Worm (Caenorhabditis elegans) whole organism, L1 larva: ENCODE results near the gene C06G1.1.

Experiments used
- C04F5.9 ChIP-seq: sonication (generic microtip); optimal IDR thresholded peaks from 2 replicates; lab custom pipeline; 2016; ENCODE audit warnings: missing genetic modification characterization, missing compliant biosample characterization
- C16A3.4 ChIP-seq: fragments of 150-350 bp; optimal IDR thresholded peaks from 2 replicates; lab custom pipeline; 2014; ENCODE audit warnings: missing biosample characterization, missing genetic modification characterization
- F16B12.6 ChIP-seq: fragments of 150-350 bp; optimal IDR thresholded peaks from 2 replicates; lab custom pipeline; 2014; ENCODE audit warnings: missing biosample characterization, missing genetic modification characterization
- alr-1 ChIP-seq: fragments of 200-800 bp; sonication (Bioruptor generic); optimal IDR thresholded peaks from 2 replicates; lab custom pipeline; 2018; ENCODE audit warnings: borderline replicate concordance, mild to moderate bottlenecking, missing genetic modification characterization, missing compliant biosample characterization
- blmp-1 ChIP-seq: fragments of 150-350 bp; optimal IDR thresholded peaks from 2 replicates; lab custom pipeline; 2014; ENCODE audit warnings: missing biosample characterization, missing genetic modification characterization
- ceh-82 ChIP-seq, 3 experiments: fragments of 150-350 bp in 1 of 3; sonication (generic microtip) in 2 of 3; optimal IDR thresholded peaks; 2 replicates each; lab custom pipeline; 2014 to 2017; ENCODE audit warnings: missing biosample characterization in 3 of 3, missing genetic modification characterization in 3 of 3
- dpl-1 ChIP-seq, 3 experiments: fragments of 150-350 bp in 2 of 3; sonication (generic microtip) in 1 of 3; optimal IDR thresholded peaks; 2 replicates each; lab custom pipeline; 2014 to 2017; ENCODE audit warnings: missing biosample characterization in 3 of 3, missing genetic modification characterization in 3 of 3, missing genetic modification reagents in 3 of 3
- dsc-1 ChIP-seq: sonication (generic microtip); optimal IDR thresholded peaks from 2 replicates; lab custom pipeline; 2016; ENCODE audit warnings: mild to moderate bottlenecking, missing genetic modification characterization, missing compliant biosample characterization
- efl-1 ChIP-seq, 4 experiments: fragments of 150-350 bp; optimal IDR thresholded peaks in 3 of 4; peaks in 1 of 4; 1 replicate in 1 of 4; 2 replicates in 3 of 4; lab custom pipeline; 2014; ENCODE audit warnings: missing biosample characterization in 2 of 4, missing genetic modification characterization in 2 of 4, missing genetic modification reagents in 2 of 4
- egl-13 ChIP-seq: sonication (generic microtip); optimal IDR thresholded peaks from 2 replicates; lab custom pipeline; 2016; ENCODE audit warnings: missing genotype, missing genetic modification reagents, missing genetic modification characterization, missing compliant biosample characterization
- elt-2 ChIP-seq: sonication (generic microtip); optimal IDR thresholded peaks from 2 replicates; lab custom pipeline; 2016; ENCODE audit warnings: missing genetic modification characterization, mild to moderate bottlenecking, inconsistent platforms, missing compliant biosample characterization, missing genetic modification reagents
- fkh-10 ChIP-seq: sonication (generic microtip); optimal IDR thresholded peaks from 2 replicates; lab custom pipeline; 2017; ENCODE audit warnings: missing biosample characterization, missing genetic modification reagents, missing genetic modification characterization
- fos-1 ChIP-seq: fragments of 150-350 bp; optimal IDR thresholded peaks from 2 replicates; lab custom pipeline; 2014; ENCODE audit warnings: missing biosample characterization, missing genetic modification characterization
- grh-1 ChIP-seq: fragments of 200-800 bp; sonication (Bioruptor generic); IDR thresholded peaks from 2 replicates; pipeline ENCODE4 v1.3.6; 2022; ENCODE audit warnings: missing genetic modification reagents, missing genetic modification characterization, missing compliant biosample characterization
- hlh-17 ChIP-seq: fragments of 200-800 bp; sonication (Bioruptor generic); optimal IDR thresholded peaks from 2 replicates; lab custom pipeline; 2018; ENCODE audit warnings: missing genetic modification characterization, mild to moderate bottlenecking, missing compliant biosample characterization, moderate library complexity, borderline replicate concordance
- hlh-4 ChIP-seq: sonication (generic microtip); optimal IDR thresholded peaks from 2 replicates; lab custom pipeline; 2016; ENCODE audit warnings: mild to moderate bottlenecking, missing genetic modification characterization, missing compliant biosample characterization
- lin-13 ChIP-seq: fragments of 150-350 bp; optimal IDR thresholded peaks from 2 replicates; lab custom pipeline; 2014; ENCODE audit warnings: missing biosample characterization, missing genetic modification reagents, missing genetic modification characterization
- lin-14 ChIP-seq: fragments of 200-800 bp; sonication (Bioruptor generic); optimal IDR thresholded peaks from 2 replicates; lab custom pipeline; 2018; ENCODE audit warnings: mild to moderate bottlenecking, missing genetic modification characterization, moderate library complexity, missing compliant biosample characterization
- lin-35 ChIP-seq, 2 experiments: fragments of 150-350 bp; optimal IDR thresholded peaks; 2 replicates each; lab custom pipeline; 2014; ENCODE audit warnings: missing biosample characterization in 2 of 2, missing genetic modification characterization in 2 of 2, missing genetic modification reagents in 2 of 2
- lir-3 ChIP-seq: sonication (generic microtip); optimal IDR thresholded peaks from 2 replicates; lab custom pipeline; 2016; ENCODE audit warnings: mild to moderate bottlenecking, missing genetic modification characterization, moderate library complexity, missing compliant biosample characterization; ENCODE audit not compliant: poor library complexity
- lsy-2 ChIP-seq, 2 experiments: fragments of 150-350 bp; optimal IDR thresholded peaks; 2 replicates each; lab custom pipeline; 2014; ENCODE audit warnings: missing biosample characterization in 2 of 2, missing genetic modification characterization in 2 of 2
- mdl-1 ChIP-seq, 2 experiments: fragments of 150-350 bp; optimal IDR thresholded peaks; 2 replicates each; lab custom pipeline; 2014 to 2017; ENCODE audit warnings: missing biosample characterization in 2 of 2, missing genetic modification characterization in 2 of 2, inconsistent platforms in 1 of 2
- mep-1 ChIP-seq: fragments of 150-350 bp; optimal IDR thresholded peaks from 2 replicates; lab custom pipeline; 2014; ENCODE audit warnings: missing biosample characterization, missing genetic modification characterization
- nhr-19 ChIP-seq: fragments of 200-800 bp; sonication (Bioruptor generic); conservative IDR thresholded peaks from 2 replicates; pipeline ENCODE4 v1.3.6; 2022; ENCODE audit warnings: missing genetic modification characterization, missing compliant biosample characterization
- nhr-20 ChIP-seq: sonication (generic microtip); optimal IDR thresholded peaks from 2 replicates; lab custom pipeline; 2016; ENCODE audit warnings: mild to moderate bottlenecking, missing genetic modification characterization, missing compliant biosample characterization
- nhr-47 ChIP-seq: sonication (generic microtip); optimal IDR thresholded peaks from 2 replicates; lab custom pipeline; 2016; ENCODE audit warnings: mild to moderate bottlenecking, missing genetic modification characterization, moderate library complexity, missing compliant biosample characterization
- nhr-71 ChIP-seq: sonication (generic microtip); optimal IDR thresholded peaks from 2 replicates; lab custom pipeline; 2016; ENCODE audit warnings: mild to moderate bottlenecking, missing genetic modification characterization, moderate library complexity, missing compliant biosample characterization
- nhr-77 ChIP-seq: fragments of 150-350 bp; optimal IDR thresholded peaks from 2 replicates; lab custom pipeline; 2014; ENCODE audit warnings: missing biosample characterization, missing genetic modification characterization
- nhr-85 ChIP-seq: sonication (generic microtip); peaks from one replicate; lab custom pipeline; 2016; ENCODE audit warnings: missing genetic modification characterization, inconsistent platforms, missing compliant biosample characterization
- nhr-90 ChIP-seq: sonication (generic microtip); optimal IDR thresholded peaks from 2 replicates; lab custom pipeline; 2016; ENCODE audit warnings: mild to moderate bottlenecking, missing genetic modification characterization, missing compliant biosample characterization; ENCODE audit not compliant: poor library complexity
- rnt-1 ChIP-seq: sonication (generic microtip); optimal IDR thresholded peaks from 2 replicates; lab custom pipeline; 2016; ENCODE audit warnings: mild to moderate bottlenecking, missing genetic modification characterization, moderate library complexity, missing compliant biosample characterization
- snu-23 ChIP-seq: sonication (generic microtip); optimal IDR thresholded peaks from 2 replicates; lab custom pipeline; 2016; ENCODE audit warnings: missing genetic modification characterization, missing compliant biosample characterization
- sptf-1 ChIP-seq: fragments of 150-350 bp; optimal IDR thresholded peaks from 2 replicates; lab custom pipeline; 2014; ENCODE audit warnings: missing biosample characterization, missing genetic modification characterization
- sup-37 ChIP-seq: fragments of 200-800 bp; sonication (Bioruptor generic); optimal IDR thresholded peaks from 2 replicates; lab custom pipeline; 2018; ENCODE audit warnings: mild to moderate bottlenecking, missing genetic modification characterization, missing compliant biosample characterization
- swsn-7 ChIP-seq: sonication (generic microtip); optimal IDR thresholded peaks from 2 replicates; lab custom pipeline; 2016; ENCODE audit warnings: missing genetic modification characterization, missing compliant biosample characterization
- tbx-2 ChIP-seq: sonication (generic microtip); optimal IDR thresholded peaks from 2 replicates; lab custom pipeline; 2016; ENCODE audit warnings: missing genetic modification characterization, missing compliant biosample characterization
- unc-130 ChIP-seq: fragments of 150-350 bp; optimal IDR thresholded peaks from 2 replicates; lab custom pipeline; 2017; ENCODE audit warnings: missing biosample characterization, missing genetic modification characterization, inconsistent platforms
- vab-15 ChIP-seq: sonication (generic microtip); optimal IDR thresholded peaks from 2 replicates; lab custom pipeline; 2017; ENCODE audit warnings: missing genotype, mild to moderate bottlenecking, missing genetic modification characterization, missing compliant biosample characterization
- xbp-1 ChIP-seq: sonication (generic microtip); optimal IDR thresholded peaks from 2 replicates; lab custom pipeline; 2016; ENCODE audit warnings: missing genetic modification characterization, missing compliant biosample characterization
- zag-1 ChIP-seq: fragments of 150-350 bp; optimal IDR thresholded peaks from 2 replicates; lab custom pipeline; 2014; ENCODE audit warnings: missing biosample characterization, missing genetic modification characterization
- zip-4 ChIP-seq: fragments of 200-800 bp; sonication (Bioruptor generic); optimal IDR thresholded peaks from 2 replicates; lab custom pipeline; 2018; ENCODE audit warnings: mild to moderate bottlenecking, missing genetic modification characterization, moderate library complexity, missing compliant biosample characterization
- ztf-11 ChIP-seq, 2 experiments: sonication (generic microtip); optimal IDR thresholded peaks; 2 replicates each; lab custom pipeline; 2016 to 2017; ENCODE audit warnings: missing genetic modification characterization in 2 of 2, missing biosample characterization in 1 of 2, missing compliant biosample characterization in 1 of 2

The C06G1.1 gene

ce11 chrX:16604096-16604495, 29.1 kb upstream of the C06G1.1 start:
- peak; percentile 1 for TF ChIP-seq fkh-10
- no peak for TF ChIP-seq C16A3.4 (tag; lab: Kevin White, UChicago)
- TF ChIP-seq sptf-1 (tag; lab: Kevin White, UChicago): no peak
- TF ChIP-seq hlh-4 (tag; lab: Kevin White, UChicago): no peak

ce11 chrX:16604566-16604965, 28.6 kb upstream of the C06G1.1 start:
- TF ChIP-seq xbp-1 (peak; percentile 26), nhr-77 (tag; lab: Kevin White, UChicago) (peak; percentile 19), snu-23 (peak; percentile 75), swsn-7 (peak; percentile 62), blmp-1 (peak; percentile 15), hlh-17 (no peak), nhr-47 (tag; lab: Kevin White, UChicago) (peak; percentile 68), dpl-1 (GFP tag; optimal IDR thresholded peaks at IDR 0.05; lab: Kevin White, UChicago) (peak in 1 of 3 experiments; percentile 13), vab-15 (no peak), grh-1 (peak; percentile 33; the same call in 1 of the 2 replicates), zip-4 (GFP tag; lab: Kevin White, UChicago) (peak; percentile 21), mep-1 (peak; percentile 72), tbx-2 (tag; lab: Kevin White, UChicago) (peak; percentile 22), unc-130 (tag; lab: Kevin White, UChicago) (no peak), ztf-11 (tag; optimal IDR thresholded peaks at IDR 0.05; lab: Kevin White, UChicago) (no peak), lin-35 (GFP tag; optimal IDR thresholded peaks at IDR 0.05; lab: Kevin White, UChicago) (peak in 1 of 2 experiments; percentile 52), lin-13 (GFP tag; lab: Kevin White, UChicago) (peak; percentile 14), mdl-1 (tag; optimal IDR thresholded peaks at IDR 0.05; lab: Kevin White, UChicago) (peak in 1 of 2 experiments; percentile 63), egl-13 (tag; lab: Kevin White, UChicago) (peak; percentile 43), fos-1 (no peak), nhr-19 (GFP tag; lab: Robert Waterston, UW) (peak; percentile 60), lir-3 (tag; lab: Kevin White, UChicago) (peak; percentile 51), efl-1 (optimal IDR thresholded peaks at IDR 0.05; lab: Kevin White, UChicago) (no peak), efl-1 (GFP tag; optimal IDR thresholded peaks at IDR 0.05 in 1 of 2; lab: Kevin White, UChicago) (peak in 1 of 2 experiments; percentile 43), lin-14 (GFP tag; lab: Kevin White, UChicago) (peak; percentile 64), dsc-1 (tag; lab: Kevin White, UChicago) (peak; percentile 43), alr-1 (tag; lab: Kevin White, UChicago) (no peak), nhr-20 (tag; lab: Kevin White, UChicago) (peak; percentile 54), lsy-2 (tag; optimal IDR thresholded peaks at IDR 0.05; lab: Kevin White, UChicago) (peak; percentile 14 to 16), nhr-85 (peak; percentile 56), nhr-90 (peak; percentile 56), sup-37 (no peak), C16A3.4 (tag; lab: Kevin White, UChicago) (peak; percentile 46), elt-2 (tag; lab: Kevin White, UChicago) (peak; percentile 27), F16B12.6 (tag; lab: Kevin White, UChicago) (no peak), ceh-82 (tag; optimal IDR thresholded peaks at IDR 0.05; lab: Kevin White, UChicago) (peak; percentile 20 to 51 (median 49)), zag-1 (no peak), rnt-1 (tag; lab: Kevin White, UChicago) (peak; percentile 55), C04F5.9 (tag; lab: Kevin White, UChicago) (peak; percentile 25), nhr-71 (tag; lab: Kevin White, UChicago) (peak; percentile 74)
